Fruit fly (Drosophila melanogaster) whole organism, adult: ENCODE measurements around the gene Hmbs.

Experiments used
- CG11617 ChIP-seq: fragments of 200-800 bp; sonication (Bioruptor generic); optimal IDR thresholded peaks from 2 replicates; lab custom pipeline; 2017; ENCODE audit warnings: mild to moderate bottlenecking, missing biosample characterization, missing genetic modification reagents, missing genetic modification characterization
- CG12768 ChIP-seq: fragments of 200-800 bp; sonication (Bioruptor generic); optimal IDR thresholded peaks from 2 replicates; lab custom pipeline; 2017; ENCODE audit warnings: missing biosample characterization, missing genetic modification characterization, mild to moderate bottlenecking, moderate library complexity, missing genetic modification reagents
- CG14711 ChIP-seq: fragments of 200-800 bp; sonication (Bioruptor generic); optimal IDR thresholded peaks from 2 replicates; lab custom pipeline; 2018; ENCODE audit warnings: missing biosample characterization, mild to moderate bottlenecking, missing genetic modification characterization, moderate library complexity
- CG1620 ChIP-seq: fragments of 200-800 bp; sonication (Bioruptor generic); optimal IDR thresholded peaks from 2 replicates; lab custom pipeline; 2016; ENCODE audit warnings: missing biosample characterization, missing genetic modification characterization
- CG33017 ChIP-seq: fragments of 200-800 bp; sonication (Bioruptor generic); optimal IDR thresholded peaks from 2 replicates; lab custom pipeline; 2018; ENCODE audit warnings: missing biosample characterization, mild to moderate bottlenecking, missing genetic modification characterization, moderate library complexity
- CG5204 ChIP-seq: fragments of 200-800 bp; sonication (Bioruptor generic); optimal IDR thresholded peaks from 2 replicates; lab custom pipeline; 2016; ENCODE audit warnings: missing biosample characterization, missing genetic modification characterization
- CG7045 ChIP-seq: fragments of 200-800 bp; sonication (Bioruptor generic); optimal IDR thresholded peaks from 2 replicates; lab custom pipeline; 2017; ENCODE audit warnings: missing biosample characterization, mild to moderate bottlenecking, missing genetic modification characterization
- CG7101 ChIP-seq: fragments of 200-800 bp; sonication (Bioruptor generic); optimal IDR thresholded peaks from 2 replicates; lab custom pipeline; 2018; ENCODE audit warnings: missing biosample characterization, mild to moderate bottlenecking, missing genetic modification characterization, moderate library complexity
- Clk ChIP-seq: fragments of 200-800 bp; sonication (Bioruptor generic); optimal IDR thresholded peaks from 2 replicates; lab custom pipeline; 2017; ENCODE audit warnings: missing biosample characterization, missing genetic modification characterization
- Crg-1 ChIP-seq: fragments of 200-800 bp; sonication (Bioruptor generic); optimal IDR thresholded peaks from 2 replicates; lab custom pipeline; 2016; ENCODE audit warnings: missing biosample characterization, missing genetic modification characterization
- Hr96 ChIP-seq: fragments of 200-800 bp; sonication (Bioruptor generic); optimal IDR thresholded peaks from 2 replicates; lab custom pipeline; 2016; ENCODE audit warnings: missing biosample characterization, missing genetic modification characterization
- Mnt ChIP-seq: fragments of 200-800 bp; sonication (Bioruptor generic); optimal IDR thresholded peaks from 2 replicates; lab custom pipeline; 2016; ENCODE audit warnings: missing biosample characterization, mild to moderate bottlenecking, missing genetic modification characterization
- bab1 ChIP-seq: fragments of 200-800 bp; sonication (Bioruptor generic); optimal IDR thresholded peaks from 3 replicates; lab custom pipeline; 2019; ENCODE audit warnings: missing biosample characterization, mild to moderate bottlenecking, missing genetic modification characterization, moderate library complexity
- cic ChIP-seq: fragments of 200-800 bp; sonication (Bioruptor generic); optimal IDR thresholded peaks from 2 replicates; lab custom pipeline; 2017; ENCODE audit warnings: missing biosample characterization, mild to moderate bottlenecking, missing genetic modification characterization, moderate library complexity
- cnc ChIP-seq, 2 experiments: fragments of >200 bp; optimal IDR thresholded peaks; 2 replicates each; lab custom pipeline; 2017
- kay ChIP-seq: fragments of 200-800 bp; sonication (Bioruptor generic); peaks from one replicate; lab custom pipeline; 2016; ENCODE audit warnings: missing biosample characterization, missing genetic modification characterization, borderline replicate concordance
- ovo ChIP-seq: fragments of 200-800 bp; sonication (Bioruptor generic); optimal IDR thresholded peaks from 2 replicates; lab custom pipeline; 2016; ENCODE audit warnings: missing biosample characterization, missing genetic modification characterization
- pad ChIP-seq: fragments of 200-800 bp; sonication (Bioruptor generic); optimal IDR thresholded peaks from 3 replicates; lab custom pipeline; 2017; ENCODE audit warnings: missing biosample characterization, missing genetic modification characterization, mild to moderate bottlenecking, moderate library complexity, missing genetic modification reagents
- tj ChIP-seq: fragments of 200-800 bp; sonication (Bioruptor generic); optimal IDR thresholded peaks from 3 replicates; lab custom pipeline; 2017; ENCODE audit warnings: missing biosample characterization, mild to moderate bottlenecking, missing genetic modification characterization, moderate library complexity
- toe ChIP-seq: fragments of 200-800 bp; sonication (Bioruptor generic); optimal IDR thresholded peaks from 2 replicates; lab custom pipeline; 2016; ENCODE audit warnings: missing biosample characterization, missing genetic modification characterization

Gene Hmbs

dm6 chr3L:1334571-1335427, at the start of gene Hmbs, which contains the start of gene CG2211:
Gene Hmbs, plus strand, starts transcription at chr3L:1334889.
Gene CG2211, minus strand, starts transcription at chr3L:1335359.
- no peak for TF ChIP-seq kay (GFP tag; lab: Kevin White, UChicago)
- TF ChIP-seq CG12768, result peak; percentile 61
- peak; percentile 92 for TF ChIP-seq Hr96
- peak; percentile 69 for TF ChIP-seq Crg-1
- peak; percentile 79 for TF ChIP-seq Mnt (GFP tag; lab: Kevin White, UChicago)
- TF ChIP-seq CG1620 (GFP tag; lab: Kevin White, UChicago), result peak; percentile 87
- TF ChIP-seq pad (GFP tag; lab: Kevin White, UChicago), result no peak
- TF ChIP-seq Clk, result peak; percentile 82
- no peak for TF ChIP-seq CG5204
- TF ChIP-seq CG7101 (tag; lab: Kevin White, UChicago), result peak; percentile 68
- no peak for TF ChIP-seq cnc (optimal IDR thresholded peaks at IDR 0.05; lab: Kevin White, UChicago)
- TF ChIP-seq CG11617 (GFP tag; lab: Kevin White, UChicago), result peak; percentile 73
- TF ChIP-seq toe (GFP tag; lab: Kevin White, UChicago), result no peak
- TF ChIP-seq CG7045 (GFP tag; lab: Kevin White, UChicago), result peak; percentile 84
- peak; percentile 83 for TF ChIP-seq ovo (GFP tag; lab: Kevin White, UChicago)
- peak; percentile 76 for TF ChIP-seq cic
- TF ChIP-seq tj, result peak; percentile 35
- peak; percentile 55 for TF ChIP-seq CG33017 (tag; lab: Kevin White, UChicago)
- TF ChIP-seq bab1 (GFP tag; lab: Kevin White, UChicago), result peak; percentile 96
- peak; percentile 98 for TF ChIP-seq CG14711

DNA sequence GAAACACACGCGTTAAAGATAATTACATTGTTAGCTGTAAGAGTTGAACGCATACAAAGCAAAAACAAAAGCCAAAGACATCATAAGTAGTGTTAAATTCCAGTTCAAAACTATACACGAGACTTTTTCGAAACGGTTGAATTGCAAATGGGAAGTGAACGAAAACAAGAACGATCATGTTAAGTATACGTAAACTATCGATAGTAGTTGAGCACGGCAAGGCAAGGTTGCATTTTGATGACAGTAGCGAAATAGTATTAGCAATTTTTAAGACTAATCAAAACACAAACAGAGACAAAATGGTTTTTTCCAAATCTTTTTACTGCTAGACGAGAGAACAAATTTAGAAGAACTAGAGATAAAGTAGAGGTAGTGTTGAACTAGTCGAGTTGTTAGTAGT, 39.9 kb upstream of the Hmbs start:
- TF ChIP-seq Clk (no peak), tj (no peak), kay (GFP tag; lab: Kevin White, UChicago) (no peak), CG14711 (no peak), CG5204 (no peak)

DNA sequence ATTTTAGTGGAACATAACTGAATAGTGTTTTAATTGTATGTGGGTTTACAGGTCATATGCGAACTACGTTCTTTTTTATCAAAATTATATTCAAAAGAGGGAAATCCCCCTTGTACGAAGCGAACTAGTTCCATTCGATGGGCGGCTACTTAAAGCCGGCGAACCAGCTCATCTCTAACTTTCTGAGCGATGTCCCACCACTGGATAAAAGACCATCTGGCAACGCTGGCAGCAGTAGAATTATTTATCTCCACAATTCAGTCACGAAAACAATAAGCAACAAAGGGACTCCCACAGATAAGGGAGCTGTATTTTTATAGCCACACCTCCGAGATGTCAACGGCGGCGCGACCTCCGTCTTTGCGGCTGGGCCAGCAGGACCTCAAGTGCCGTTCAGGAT, 39.0 kb upstream of the Hmbs start, which contains the start of gene Rabex-5:
Rabex-5 (plus strand) TSS at position 221 of the 400 bp plus-strand sequence.
- no peak for TF ChIP-seq CG7101 (tag; lab: Kevin White, UChicago)
- no peak for TF ChIP-seq cic
- peak; percentile 2 for TF ChIP-seq pad (GFP tag; lab: Kevin White, UChicago)
- TF ChIP-seq CG1620 (GFP tag; lab: Kevin White, UChicago), result peak; percentile 49

DNA sequence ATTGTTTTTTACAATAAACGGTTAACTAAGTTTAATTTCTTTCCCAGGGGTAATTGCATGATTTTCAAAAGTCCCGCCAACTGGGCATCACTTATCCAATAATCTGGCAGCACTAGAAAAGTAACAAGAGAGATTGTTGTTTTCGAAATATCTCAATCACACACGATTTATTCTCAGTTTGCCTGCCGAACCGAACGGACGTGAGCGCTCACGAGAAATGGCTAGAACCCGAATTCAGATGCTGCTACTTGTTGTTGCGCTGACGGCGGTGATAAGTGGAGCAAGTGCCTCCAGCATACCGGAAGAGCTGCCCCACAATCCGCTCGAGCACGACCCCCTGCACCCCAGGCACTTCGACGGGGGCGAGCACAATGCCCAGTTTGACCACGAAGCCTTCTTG, 36.2 kb upstream of the Hmbs start, which contains the start of gene scf:
scf (plus strand) TSS at position 164 of the 400 bp plus-strand sequence.
- peak; percentile 37 for TF ChIP-seq bab1 (GFP tag; lab: Kevin White, UChicago)
- TF ChIP-seq Hr96, result no peak

dm6 chr3L:1300076-1300635, 34.5 kb upstream of the Hmbs start:
- TF ChIP-seq bab1 (GFP tag; lab: Kevin White, UChicago) (peak; percentile 91), CG33017 (tag; lab: Kevin White, UChicago) (peak; percentile 52), CG7101 (tag; lab: Kevin White, UChicago) (peak; percentile 76), CG1620 (GFP tag; lab: Kevin White, UChicago) (no peak), CG5204 (no peak), Mnt (GFP tag; lab: Kevin White, UChicago) (no peak), CG11617 (GFP tag; lab: Kevin White, UChicago) (peak; percentile 52), CG12768 (peak; percentile 3), CG14711 (peak; percentile 80), ovo (GFP tag; lab: Kevin White, UChicago) (no peak), toe (GFP tag; lab: Kevin White, UChicago) (no peak), tj (peak; percentile 98), CG7045 (GFP tag; lab: Kevin White, UChicago) (peak; percentile 44), Crg-1 (no peak), pad (GFP tag; lab: Kevin White, UChicago) (peak; percentile 67), Clk (no peak)

DNA sequence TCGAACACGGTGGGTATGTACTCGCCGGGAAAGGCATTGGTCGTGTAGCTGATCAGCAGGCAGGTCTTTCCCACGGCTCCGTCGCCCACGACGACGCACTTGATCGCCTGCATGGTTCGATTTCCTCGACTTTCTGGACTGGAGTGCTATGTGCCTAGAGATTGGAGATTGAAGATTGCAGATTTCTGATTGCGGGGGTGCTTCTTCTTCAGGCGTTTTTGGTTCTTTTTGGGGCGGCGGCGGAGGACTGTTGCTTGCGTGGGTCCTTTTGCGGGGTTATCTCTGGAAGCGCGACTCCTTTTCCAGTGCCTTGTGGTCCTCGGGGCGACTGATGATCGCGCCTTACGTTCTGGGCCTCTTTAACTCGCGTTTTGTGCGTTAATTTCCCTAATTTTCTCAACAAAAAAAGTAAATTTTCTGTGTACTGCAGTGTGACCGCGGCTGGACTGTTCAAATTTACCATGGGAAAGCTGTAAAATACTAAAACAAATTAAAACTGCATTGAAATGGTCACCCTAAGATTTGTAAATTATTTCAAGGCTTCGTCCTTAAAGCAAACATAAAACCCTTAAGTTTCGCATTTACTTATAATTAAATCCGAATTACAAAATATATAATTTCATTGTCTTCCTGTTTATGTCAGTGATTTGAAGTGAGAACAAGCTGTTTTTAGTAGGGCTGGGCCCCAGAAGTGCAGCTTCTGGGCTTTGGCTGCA, 32.3 kb upstream of the Hmbs start, which contains the start of the genes Rac1 and Acat2:
Rac1 (minus strand) TSS at position 450 of the 716 bp plus-strand sequence.
Acat2 (plus strand) TSS at position 711 of the 716 bp plus-strand sequence.
- TF ChIP-seq CG12768 (no peak), kay (GFP tag; lab: Kevin White, UChicago) (no peak), CG7101 (tag; lab: Kevin White, UChicago) (no peak), CG11617 (GFP tag; lab: Kevin White, UChicago) (peak; percentile 3), cic (no peak), Hr96 (no peak), CG7045 (GFP tag; lab: Kevin White, UChicago) (no peak), cnc (optimal IDR thresholded peaks at IDR 0.05; lab: Kevin White, UChicago) (no peak), Clk (no peak), bab1 (GFP tag; lab: Kevin White, UChicago) (peak; percentile 44), Crg-1 (no peak), CG33017 (tag; lab: Kevin White, UChicago) (no peak), CG5204 (no peak), CG14711 (peak; percentile 17), toe (GFP tag; lab: Kevin White, UChicago) (no peak), tj (no peak), CG1620 (GFP tag; lab: Kevin White, UChicago) (peak; percentile 29)
